Fruit fly (Drosophila melanogaster) whole organism, embryonic: ENCODE measurements around the gene ArfGAP1.

Experiments
- Antp ChIP-seq: fragments of 200-800 bp; sonication (Bioruptor generic); optimal IDR thresholded peaks from 3 replicates; lab custom pipeline; 2016; ENCODE audit warnings: missing biosample characterization, missing genetic modification characterization
- Bteb2 ChIP-seq: fragments of 200-800 bp; sonication (Bioruptor generic); optimal IDR thresholded peaks from 2 replicates; lab custom pipeline; 2016; ENCODE audit warnings: missing biosample characterization, missing genetic modification characterization
- CG10147 ChIP-seq: fragments of 200-800 bp; sonication (Bioruptor generic); optimal IDR thresholded peaks from 2 replicates; lab custom pipeline; 2019; ENCODE audit warnings: missing biosample characterization, mild to moderate bottlenecking, missing genetic modification characterization, moderate library complexity
- CG11398 ChIP-seq: fragments of 200-800 bp; sonication (Bioruptor generic); optimal IDR thresholded peaks from 2 replicates; lab custom pipeline; 2016; ENCODE audit warnings: missing biosample characterization, missing genetic modification characterization
- CG12155 ChIP-seq: fragments of 200-800 bp; sonication (Bioruptor generic); optimal IDR thresholded peaks from 3 replicates; lab custom pipeline; 2016; ENCODE audit warnings: missing biosample characterization, missing genetic modification characterization
- CG14667 ChIP-seq: fragments of 200-800 bp; sonication (Bioruptor generic); IDR thresholded peaks from 2 replicates; pipeline ENCODE4 v1.3.6; 2022; ENCODE audit warnings: missing biosample characterization, missing genetic modification characterization
- CG1529 ChIP-seq: fragments of 200-800 bp; sonication (Bioruptor generic); optimal IDR thresholded peaks from 3 replicates; lab custom pipeline; 2018; ENCODE audit warnings: missing biosample characterization, missing genetic modification characterization
- CG15696 ChIP-seq: fragments of 200-800 bp; sonication (Bioruptor generic); optimal IDR thresholded peaks from 2 replicates; lab custom pipeline; 2019; ENCODE audit warnings: missing biosample characterization, mild to moderate bottlenecking, missing genetic modification characterization, moderate library complexity
- CG1647 ChIP-seq: fragments of 200-800 bp; sonication (Bioruptor generic); optimal IDR thresholded peaks from 3 replicates; lab custom pipeline; 2016; ENCODE audit warnings: missing biosample characterization, missing genetic modification characterization
- CG16779 ChIP-seq: fragments of 200-800 bp; sonication (Bioruptor generic); IDR thresholded peaks from 2 replicates; pipeline ENCODE4 v1.3.6; 2022; ENCODE audit warnings: missing biosample characterization, missing genetic modification characterization
- CG18476 ChIP-seq: fragments of 200-800 bp; sonication (Bioruptor generic); optimal IDR thresholded peaks from 2 replicates; lab custom pipeline; 2016; ENCODE audit warnings: missing biosample characterization, mild to moderate bottlenecking, missing genetic modification characterization
- CG30403 ChIP-seq: fragments of 200-800 bp; sonication (Bioruptor generic); optimal IDR thresholded peaks from 3 replicates; lab custom pipeline; 2016; ENCODE audit warnings: missing biosample characterization, missing genetic modification characterization
- CG32767 ChIP-seq: fragments of 200-800 bp; sonication (Bioruptor generic); IDR thresholded peaks from 2 replicates; pipeline ENCODE4 v1.3.6; 2022; ENCODE audit warnings: missing biosample characterization, missing genetic modification characterization
- CG6175 ChIP-seq: fragments of 200-800 bp; sonication (Bioruptor generic); IDR thresholded peaks from 3 replicates; pipeline ENCODE4 v1.3.6; 2022; ENCODE audit warnings: missing biosample characterization, missing genetic modification characterization
- CG6854 ChIP-seq: fragments of 200-800 bp; sonication (Bioruptor generic); optimal IDR thresholded peaks from 3 replicates; lab custom pipeline; 2017; ENCODE audit warnings: missing biosample characterization, mild to moderate bottlenecking, missing genetic modification characterization
- CG7372 ChIP-seq: fragments of 200-800 bp; sonication (Bioruptor generic); IDR thresholded peaks from 2 replicates; pipeline ENCODE4 v1.3.6; 2022; ENCODE audit warnings: missing biosample characterization, missing genetic modification characterization
- CkIIα-i1 ChIP-seq: fragments of 200-800 bp; sonication (Bioruptor generic); IDR thresholded peaks from 2 replicates; pipeline ENCODE4 v1.3.6; 2022; ENCODE audit warnings: missing biosample characterization, missing genetic modification characterization
- Dbx ChIP-seq: fragments of 200-800 bp; sonication (Bioruptor generic); IDR thresholded peaks from 3 replicates; pipeline ENCODE4 v1.3.6; 2022; ENCODE audit warnings: missing biosample characterization, missing genetic modification characterization
- Dfd ChIP-seq, 2 experiments: fragments of >200 bp; optimal IDR thresholded peaks; 2 replicates each; lab custom pipeline; 2017; ENCODE audit warnings: missing biosample characterization in 2 of 2, missing genetic modification characterization in 2 of 2
- Dip2 ChIP-seq: fragments of 200-800 bp; sonication (Bioruptor generic); IDR thresholded peaks from 2 replicates; pipeline ENCODE4 v1.3.6; 2022; ENCODE audit warnings: missing biosample characterization, missing genetic modification characterization
- E2f2 ChIP-seq: fragments of 200-800 bp; sonication (Bioruptor generic); IDR thresholded peaks from 2 replicates; pipeline ENCODE4 v1.3.6; 2022; ENCODE audit warnings: missing biosample characterization, missing genetic modification characterization
- Fer3 ChIP-seq: fragments of 200-800 bp; sonication (Bioruptor generic); optimal IDR thresholded peaks from 2 replicates; lab custom pipeline; 2018; ENCODE audit warnings: missing biosample characterization, mild to moderate bottlenecking, missing genetic modification characterization, moderate library complexity
- Hmr ChIP-seq: fragments of 200-800 bp; sonication (Bioruptor generic); optimal IDR thresholded peaks from 3 replicates; lab custom pipeline; 2017; ENCODE audit warnings: mild to moderate bottlenecking, missing biosample characterization, missing genetic modification reagents, missing genetic modification characterization
- Hr51 ChIP-seq, 2 experiments: fragments of 200-800 bp; sonication (Bioruptor generic); optimal IDR thresholded peaks; 2 replicates in 1 of 2; 3 replicates in 1 of 2; lab custom pipeline; 2016 to 2018; ENCODE audit warnings: missing biosample characterization in 2 of 2, missing genetic modification characterization in 2 of 2, mild to moderate bottlenecking in 1 of 2, moderate library complexity in 1 of 2
- Max ChIP-seq: fragments of 200-800 bp; sonication (Bioruptor generic); optimal IDR thresholded peaks from 2 replicates; lab custom pipeline; 2016; ENCODE audit warnings: missing biosample characterization, mild to moderate bottlenecking, missing genetic modification characterization
- NK7.1 ChIP-seq: fragments of 200-800 bp; sonication (Bioruptor generic); optimal IDR thresholded peaks from 3 replicates; lab custom pipeline; 2016; ENCODE audit warnings: missing biosample characterization, missing genetic modification characterization
- Oaz ChIP-seq: fragments of 200-800 bp; sonication (Bioruptor generic); IDR thresholded peaks from 2 replicates; pipeline ENCODE4 v1.3.6; 2022; ENCODE audit warnings: missing biosample characterization, missing genetic modification characterization
- Oli ChIP-seq: fragments of 200-800 bp; sonication (Bioruptor generic); optimal IDR thresholded peaks from 2 replicates; lab custom pipeline; 2018; ENCODE audit warnings: missing biosample characterization, mild to moderate bottlenecking, missing genetic modification characterization, moderate library complexity
- Pdp1 ChIP-seq, 2 experiments: fragments of 200-800 bp; sonication (Bioruptor generic); optimal IDR thresholded peaks; 3 replicates each; lab custom pipeline; 2016; ENCODE audit warnings: missing biosample characterization in 2 of 2, missing genetic modification characterization in 2 of 2, mild to moderate bottlenecking in 1 of 2, moderate library complexity in 1 of 2
- Ptx1 ChIP-seq: fragments of 200-800 bp; sonication (Bioruptor generic); IDR thresholded peaks from 2 replicates; pipeline ENCODE4 v1.3.6; 2022; ENCODE audit warnings: missing biosample characterization, missing genetic modification characterization
- Tbp ChIP-seq: fragments of >200 bp; optimal IDR thresholded peaks from 2 replicates; lab custom pipeline; 2018; ENCODE audit warnings: missing biosample characterization, missing genetic modification characterization
- Vsx1 ChIP-seq: fragments of 200-800 bp; sonication (Bioruptor generic); optimal IDR thresholded peaks from 2 replicates; lab custom pipeline; 2017; ENCODE audit warnings: missing biosample characterization, mild to moderate bottlenecking, missing genetic modification characterization, missing genetic modification reagents
- al ChIP-seq: fragments of 200-800 bp; sonication (Bioruptor generic); IDR thresholded peaks from 2 replicates; pipeline ENCODE4 v1.3.6; 2022; ENCODE audit warnings: missing biosample characterization, missing genetic modification characterization
- chm ChIP-seq: fragments of 200-800 bp; sonication (Bioruptor generic); IDR thresholded peaks from 2 replicates; pipeline ENCODE4 v1.3.6; 2022; ENCODE audit warnings: missing biosample characterization, missing genetic modification characterization
- chn ChIP-seq: fragments of 200-800 bp; sonication (Bioruptor generic); optimal IDR thresholded peaks from 2 replicates; lab custom pipeline; 2016; ENCODE audit warnings: missing biosample characterization, missing genetic modification characterization
- crp ChIP-seq, 2 experiments: fragments of 200-800 bp; sonication (Bioruptor generic); optimal IDR thresholded peaks; 2 replicates in 1 of 2; 3 replicates in 1 of 2; lab custom pipeline; 2017; ENCODE audit warnings: missing biosample characterization in 2 of 2, missing genetic modification characterization in 2 of 2, mild to moderate bottlenecking in 1 of 2, moderate library complexity in 1 of 2
- gro ChIP-seq: fragments of 200-800 bp; sonication (Bioruptor generic); optimal IDR thresholded peaks from 2 replicates; lab custom pipeline; 2016; ENCODE audit warnings: missing biosample characterization, missing genetic modification characterization
- ham ChIP-seq: fragments of 200-800 bp; sonication (Bioruptor generic); IDR thresholded peaks from 2 replicates; pipeline ENCODE4 v1.3.6; 2022; ENCODE audit warnings: missing biosample characterization, missing genetic modification characterization
- hb ChIP-seq: fragments of 200-800 bp; sonication (Bioruptor generic); IDR thresholded peaks from 3 replicates; pipeline ENCODE4 v1.3.6; 2022; ENCODE audit warnings: missing biosample characterization, missing genetic modification characterization; ENCODE audit not compliant: partially characterized antibody
- hbn ChIP-seq: fragments of 200-800 bp; sonication (Bioruptor generic); IDR thresholded peaks from 2 replicates; pipeline ENCODE4 v1.3.6; 2022; ENCODE audit warnings: missing biosample characterization, missing genetic modification characterization; ENCODE audit not compliant: partially characterized antibody
- her ChIP-seq: fragments of 200-800 bp; sonication (Bioruptor generic); optimal IDR thresholded peaks from 2 replicates; lab custom pipeline; 2016; ENCODE audit warnings: missing biosample characterization, missing genetic modification characterization
- jigr1 ChIP-seq: fragments of 200-800 bp; sonication (Bioruptor generic); IDR thresholded peaks from 3 replicates; pipeline ENCODE4 v1.3.6; 2022; ENCODE audit warnings: missing biosample characterization, missing genetic modification characterization
- nom ChIP-seq: fragments of 200-800 bp; sonication (Bioruptor generic); optimal IDR thresholded peaks from 2 replicates; lab custom pipeline; 2017; ENCODE audit warnings: missing biosample characterization, missing genetic modification characterization, mild to moderate bottlenecking, moderate library complexity, missing genetic modification reagents
- pzg ChIP-seq: fragments of 200-800 bp; sonication (Bioruptor generic); optimal IDR thresholded peaks from 3 replicates; lab custom pipeline; 2018; ENCODE audit warnings: missing biosample characterization, mild to moderate bottlenecking, missing genetic modification characterization, moderate library complexity
- rib ChIP-seq: fragments of 200-800 bp; sonication (Bioruptor generic); IDR thresholded peaks from 2 replicates; pipeline ENCODE4 v1.3.6; 2022; ENCODE audit warnings: missing biosample characterization, missing genetic modification characterization
- scrt ChIP-seq: fragments of 200-800 bp; sonication (Bioruptor generic); optimal IDR thresholded peaks from 2 replicates; lab custom pipeline; 2018; ENCODE audit warnings: missing biosample characterization, mild to moderate bottlenecking, missing genetic modification characterization, moderate library complexity
- slbo ChIP-seq: fragments of 200-800 bp; sonication (Bioruptor generic); IDR thresholded peaks from 2 replicates; pipeline ENCODE4 v1.3.6; 2022; ENCODE audit warnings: missing biosample characterization, missing genetic modification characterization
- sqz ChIP-seq: fragments of 200-800 bp; sonication (Bioruptor generic); optimal IDR thresholded peaks from 3 replicates; lab custom pipeline; 2018; ENCODE audit warnings: missing biosample characterization, mild to moderate bottlenecking, missing genetic modification characterization
- tap ChIP-seq: fragments of 200-800 bp; optimal IDR thresholded peaks from 3 replicates; lab custom pipeline; 2019; ENCODE audit warnings: missing biosample characterization, mild to moderate bottlenecking, missing genetic modification characterization, moderate library complexity
- trem ChIP-seq: fragments of 200-800 bp; optimal IDR thresholded peaks from 3 replicates; lab custom pipeline; 2019; ENCODE audit warnings: missing biosample characterization, mild to moderate bottlenecking, missing genetic modification characterization, moderate library complexity

Gene ArfGAP1

dm6 chr3L:12414189-12414964, 3.0 kb downstream of the ArfGAP1 start, which contains the start of gene SCaMC (continued):
- TF ChIP-seq hbn (no peak), CG32767 (GFP tag; lab: Robert Waterston, UW) (no peak), Ptx1 (GFP tag; lab: Robert Waterston, UW) (no peak), Hr51 (GFP tag; optimal IDR thresholded peaks at IDR 0.05; lab: Kevin White, UChicago) (no peak), sqz (GFP tag; lab: Kevin White, UChicago) (no peak), CkIIα-i1 (GFP tag; lab: Robert Waterston, UW) (no peak), CG7372 (GFP tag; lab: Robert Waterston, UW) (no peak), chn (GFP tag; lab: Kevin White, UChicago) (no peak), nom (GFP tag; lab: Kevin White, UChicago) (no peak), scrt (no peak), NK7.1 (no peak), al (GFP tag; lab: Robert Waterston, UW) (no peak), chm (0 out of 2 replicates have a peak, but pooled peaks have one; percentile 24), CG1529 (GFP tag; lab: Kevin White, UChicago) (no peak), rib (GFP tag; lab: Robert Waterston, UW) (no peak), CG12155 (GFP tag; lab: Kevin White, UChicago) (peak; percentile 15), jigr1 (GFP tag; lab: Robert Waterston, UW) (no peak), Dfd (GFP tag; optimal IDR thresholded peaks at IDR 0.05; lab: Kevin White, UChicago) (no peak), tap (tag; lab: Kevin White, UChicago) (no peak), E2f2 (peak; percentile 91), Oaz (GFP tag; lab: Robert Waterston, UW) (no peak), CG15696 (tag; lab: Kevin White, UChicago) (no peak), CG6175 (GFP tag; lab: Robert Waterston, UW) (no peak), Dbx (GFP tag; lab: Robert Waterston, UW) (no peak), Dip2 (GFP tag; lab: Robert Waterston, UW) (no peak), Pdp1 (GFP tag; optimal IDR thresholded peaks at IDR 0.05; lab: Kevin White, UChicago) (peak in 1 of 2 experiments; percentile 61), Max (GFP tag; lab: Kevin White, UChicago) (peak; percentile 40), slbo (no peak), Antp (GFP tag; lab: Kevin White, UChicago) (no peak), hb (no peak), CG11398 (GFP tag; lab: Kevin White, UChicago) (no peak), Bteb2 (no peak), Vsx1 (no peak), crp (GFP tag; optimal IDR thresholded peaks at IDR 0.05; lab: Kevin White, UChicago) (no peak), Oli (no peak), ham (GFP tag; lab: Robert Waterston, UW) (no peak), Fer3 (no peak), gro (no peak), CG1647 (GFP tag; lab: Kevin White, UChicago) (no peak), CG14667 (no peak), pzg (GFP tag; lab: Kevin White, UChicago) (peak; percentile 96), trem (peak; percentile 80), CG30403 (no peak), CG6854 (GFP tag; lab: Kevin White, UChicago) (no peak), CG16779 (GFP tag; lab: Robert Waterston, UW) (no peak), her (GFP tag; lab: Kevin White, UChicago) (no peak), Tbp (GFP tag; lab: Kevin White, UChicago) (no peak), Hmr (GFP tag; lab: Kevin White, UChicago) (no peak), CG10147 (GFP tag; lab: Kevin White, UChicago) (no peak), CG18476 (no peak)
